Worm (Caenorhabditis elegans) whole organism, L4 larva: ENCODE data around the gene F38B2.6.

ENCODE experiments used
- F26F4.8 ChIP-seq: fragments of 200-800 bp; sonication (Bioruptor generic); conservative IDR thresholded peaks from 2 replicates; pipeline ENCODE4 v1.3.6; 2022; ENCODE audit warnings: missing genetic modification characterization, missing compliant biosample characterization
- F44E2.7 ChIP-seq: fragments of 200-800 bp; sonication (Bioruptor generic); IDR thresholded peaks from 2 replicates; pipeline ENCODE4 v2.1.2; 2022; ENCODE audit warnings: missing genetic modification characterization, missing compliant biosample characterization
- T20F7.1 ChIP-seq: fragments of 200-800 bp; sonication (Bioruptor generic); optimal IDR thresholded peaks from 2 replicates; lab custom pipeline; 2018; ENCODE audit warnings: mild to moderate bottlenecking, missing genetic modification characterization, missing compliant biosample characterization
- Y105C5A.15 ChIP-seq: fragments of 200-800 bp; sonication (Bioruptor generic); IDR thresholded peaks from 2 replicates; pipeline ENCODE4 v1.3.6; 2022; ENCODE audit warnings: missing genetic modification characterization, missing compliant biosample characterization
- Y75B8A.6 ChIP-seq: fragments of 200-800 bp; sonication (Bioruptor generic); IDR thresholded peaks from 2 replicates; pipeline ENCODE4 v1.3.6; 2022; ENCODE audit warnings: missing genetic modification reagents, missing genetic modification characterization, missing compliant biosample characterization
- aha-1 ChIP-seq: fragments of 150-350 bp; peaks from one replicate; lab custom pipeline; 2014; ENCODE audit warnings: missing biosample characterization, missing genetic modification characterization
- arid-1 ChIP-seq: fragments of 200-800 bp; sonication (Bioruptor generic); conservative IDR thresholded peaks from 2 replicates; pipeline ENCODE4 v1.3.6; 2022; ENCODE audit warnings: missing genetic modification reagents, missing genetic modification characterization, missing compliant biosample characterization
- attf-4 ChIP-seq: sonication (generic microtip); optimal IDR thresholded peaks from 3 replicates; lab custom pipeline; 2017; ENCODE audit warnings: missing biosample characterization, missing genetic modification characterization
- ceh-20 ChIP-seq: fragments of 200-800 bp; sonication (Bioruptor generic); IDR thresholded peaks from 2 replicates; pipeline ENCODE4 v1.3.6; 2022; ENCODE audit warnings: missing genetic modification reagents, missing genetic modification characterization, missing compliant biosample characterization
- ceh-62 ChIP-seq: sonication (generic microtip); optimal IDR thresholded peaks from 2 replicates; lab custom pipeline; 2017; ENCODE audit warnings: missing biosample characterization, missing genetic modification characterization
- ceh-82 ChIP-seq: sonication (generic microtip); optimal IDR thresholded peaks from 2 replicates; lab custom pipeline; 2017; ENCODE audit warnings: missing biosample characterization, missing genetic modification characterization
- ces-1 ChIP-seq: fragments of 150-350 bp; sonication (generic microtip); optimal IDR thresholded peaks from 4 replicates; lab custom pipeline; 2014; ENCODE audit warnings: missing biosample characterization, missing genetic modification reagents, missing genetic modification characterization
- daf-12 ChIP-seq: fragments of 150-350 bp; optimal IDR thresholded peaks from 2 replicates; lab custom pipeline; 2014; ENCODE audit warnings: missing biosample characterization, missing genetic modification reagents, missing genetic modification characterization
- daf-16 ChIP-seq, 3 experiments: sonication (generic microtip); optimal IDR thresholded peaks; 2 replicates each; lab custom pipeline; 2016 to 2017; ENCODE audit warnings: missing genetic modification characterization in 3 of 3, missing genetic modification reagents in 3 of 3, mild to moderate bottlenecking in 2 of 3, missing compliant biosample characterization in 2 of 3, missing biosample characterization in 1 of 3, moderate library complexity in 1 of 3
- daf-19 ChIP-seq: fragments of 200-800 bp; sonication (Bioruptor generic); conservative IDR thresholded peaks from 2 replicates; pipeline ENCODE4 v1.3.6; 2022; ENCODE audit warnings: missing genetic modification characterization, missing compliant biosample characterization
- daf-8 ChIP-seq: fragments of 200-800 bp; sonication (Bioruptor generic); IDR thresholded peaks from 2 replicates; pipeline ENCODE4 v1.3.6; 2022; ENCODE audit warnings: missing genetic modification characterization, missing compliant biosample characterization
- dmd-6 ChIP-seq: fragments of 200-800 bp; sonication (Bioruptor generic); IDR thresholded peaks from 2 replicates; pipeline ENCODE4 v1.3.6; 2022; ENCODE audit warnings: missing genetic modification reagents, missing genetic modification characterization, missing compliant biosample characterization
- dmd-8 ChIP-seq: fragments of 200-800 bp; sonication (Bioruptor generic); IDR thresholded peaks from 2 replicates; pipeline ENCODE4 v1.3.6; 2022; ENCODE audit warnings: missing genetic modification characterization, missing compliant biosample characterization
- dpl-1 ChIP-seq: fragments of 150-350 bp; optimal IDR thresholded peaks from 2 replicates; lab custom pipeline; 2014; ENCODE audit warnings: missing biosample characterization, missing genetic modification reagents, missing genetic modification characterization
- dve-1 ChIP-seq: sonication (generic microtip); optimal IDR thresholded peaks from 2 replicates; lab custom pipeline; 2017; ENCODE audit warnings: antibody characterized with exemption, mild to moderate bottlenecking, missing genetic modification characterization, missing compliant biosample characterization; ENCODE audit not compliant: insufficient read depth
- fos-1 ChIP-seq: fragments of 150-350 bp; optimal IDR thresholded peaks from 2 replicates; lab custom pipeline; 2014; ENCODE audit warnings: missing biosample characterization, missing genetic modification characterization
- gei-8 ChIP-seq: fragments of 200-800 bp; sonication (Bioruptor generic); optimal IDR thresholded peaks from 2 replicates; lab custom pipeline; 2018; ENCODE audit warnings: mild to moderate bottlenecking, missing genetic modification characterization, missing compliant biosample characterization
- hlh-30 ChIP-seq: sonication (generic microtip); optimal IDR thresholded peaks from 2 replicates; lab custom pipeline; 2017; ENCODE audit warnings: antibody characterized with exemption, mild to moderate bottlenecking, missing genetic modification characterization, missing compliant biosample characterization; ENCODE audit not compliant: insufficient read depth
- hmg-1.1 ChIP-seq: fragments of 200-800 bp; sonication (Bioruptor generic); IDR thresholded peaks from 2 replicates; pipeline ENCODE4 v1.3.6; 2022; ENCODE audit warnings: missing genetic modification reagents, missing genetic modification characterization, missing compliant biosample characterization
- jun-1 ChIP-seq: fragments of 150-350 bp; optimal IDR thresholded peaks from 2 replicates; lab custom pipeline; 2014; ENCODE audit warnings: missing biosample characterization, missing genetic modification reagents, missing genetic modification characterization
- lim-7 ChIP-seq: fragments of 200-800 bp; sonication (Bioruptor generic); IDR thresholded peaks from 2 replicates; pipeline ENCODE4 v1.3.6; 2022; ENCODE audit warnings: missing genetic modification characterization, missing compliant biosample characterization
- lin-38 ChIP-seq: fragments of 200-800 bp; sonication (Bioruptor generic); IDR thresholded peaks from 2 replicates; pipeline ENCODE4 v1.3.6; 2022; ENCODE audit warnings: missing genetic modification reagents, missing genetic modification characterization, missing compliant biosample characterization
- lin-39 ChIP-seq: fragments of 150-350 bp; optimal IDR thresholded peaks from 2 replicates; lab custom pipeline; 2014; ENCODE audit warnings: missing biosample characterization, missing genetic modification reagents, missing genetic modification characterization
- lsy-2 ChIP-seq, 2 experiments: fragments of 150-350 bp in 1 of 2; sonication (generic microtip) in 1 of 2; optimal IDR thresholded peaks; 2 replicates each; lab custom pipeline; 2014 to 2017; ENCODE audit warnings: missing biosample characterization in 2 of 2, missing genetic modification characterization in 2 of 2
- mdl-1 ChIP-seq, 2 experiments: fragments of 150-350 bp in 1 of 2; sonication (generic microtip) in 1 of 2; optimal IDR thresholded peaks; 2 replicates each; lab custom pipeline; 2014 to 2017; ENCODE audit warnings: missing biosample characterization in 2 of 2, missing genetic modification characterization in 2 of 2
- mep-1 ChIP-seq: fragments of 150-350 bp; sonication (generic microtip); optimal IDR thresholded peaks from 3 replicates; lab custom pipeline; 2014; ENCODE audit warnings: missing biosample characterization, missing genetic modification characterization
- mxl-3 ChIP-seq: fragments of 200-800 bp; sonication (Bioruptor generic); optimal IDR thresholded peaks from 2 replicates; lab custom pipeline; 2018; ENCODE audit warnings: mild to moderate bottlenecking, missing genetic modification characterization, missing compliant biosample characterization
- nhr-102 ChIP-seq: sonication (generic microtip); optimal IDR thresholded peaks from 2 replicates; lab custom pipeline; 2016; ENCODE audit warnings: mild to moderate bottlenecking, missing genetic modification characterization, moderate library complexity, missing compliant biosample characterization
- nhr-237 ChIP-seq: sonication (generic microtip); optimal IDR thresholded peaks from 2 replicates; lab custom pipeline; 2017; ENCODE audit warnings: missing biosample characterization, missing genetic modification characterization
- nhr-41 ChIP-seq: fragments of 200-800 bp; sonication (Bioruptor generic); IDR thresholded peaks from 2 replicates; pipeline ENCODE4 v1.3.6; 2022; ENCODE audit warnings: missing genetic modification reagents, missing genetic modification characterization, missing compliant biosample characterization
- nhr-42 ChIP-seq: fragments of 200-800 bp; sonication (Bioruptor generic); IDR thresholded peaks from 2 replicates; pipeline ENCODE4 v1.3.6; 2022; ENCODE audit warnings: missing genetic modification characterization, missing compliant biosample characterization
- nhr-76 ChIP-seq: fragments of 150-350 bp; optimal IDR thresholded peaks from 2 replicates; lab custom pipeline; 2014; ENCODE audit warnings: missing biosample characterization, missing genetic modification characterization
- nhr-77 ChIP-seq: fragments of 150-350 bp; optimal IDR thresholded peaks from 2 replicates; lab custom pipeline; 2014; ENCODE audit warnings: missing biosample characterization, missing genetic modification characterization
- pha-4 ChIP-seq, 2 experiments: fragments of 150-350 bp in 1 of 2; fragments of 200-800 bp in 1 of 2; sonication (Bioruptor generic) in 1 of 2; IDR thresholded peaks in 1 of 2; optimal IDR thresholded peaks in 1 of 2; 2 replicates each; pipeline versions ENCODE4 v1.3.6 to Lab custom; 2014 to 2022; ENCODE audit warnings: missing genetic modification characterization in 2 of 2, missing genetic modification reagents in 2 of 2, missing biosample characterization in 1 of 2, missing compliant biosample characterization in 1 of 2
- rbr-2 ChIP-seq: sonication (generic microtip); optimal IDR thresholded peaks from 2 replicates; lab custom pipeline; 2016; ENCODE audit warnings: missing genotype, missing genetic modification characterization, missing compliant biosample characterization
- saeg-2 ChIP-seq: fragments of 200-800 bp; sonication (Bioruptor generic); IDR thresholded peaks from 2 replicates; pipeline ENCODE4 v1.3.6; 2022; ENCODE audit warnings: missing genetic modification reagents, missing genetic modification characterization, missing compliant biosample characterization
- sdz-12 ChIP-seq: fragments of 200-800 bp; sonication (Bioruptor generic); optimal IDR thresholded peaks from 2 replicates; lab custom pipeline; 2018; ENCODE audit warnings: mild to moderate bottlenecking, missing genetic modification characterization, missing compliant biosample characterization
- set-16 ChIP-seq: fragments of 200-800 bp; sonication (Bioruptor generic); IDR thresholded peaks from 2 replicates; pipeline ENCODE4 v1.3.6; 2022; ENCODE audit warnings: missing genetic modification reagents, missing genetic modification characterization, missing compliant biosample characterization
- skn-1 ChIP-seq: fragments of 150-350 bp; optimal IDR thresholded peaks from 2 replicates; lab custom pipeline; 2014; ENCODE audit warnings: missing biosample characterization, missing genetic modification characterization
- snpc-4 ChIP-seq: fragments of 150-350 bp; optimal IDR thresholded peaks from 2 replicates; lab custom pipeline; 2014; ENCODE audit warnings: missing biosample characterization, missing genetic modification characterization
- tag-97 ChIP-seq: fragments of 200-800 bp; sonication (Bioruptor generic); IDR thresholded peaks from 2 replicates; pipeline ENCODE4 v1.3.6; 2022; ENCODE audit warnings: missing genetic modification characterization, missing compliant biosample characterization
- vab-7 ChIP-seq: fragments of 200-800 bp; sonication (Bioruptor generic); IDR thresholded peaks from 2 replicates; pipeline ENCODE4 v1.3.6; 2022; ENCODE audit warnings: missing genetic modification reagents, missing genetic modification characterization, missing compliant biosample characterization
- zag-1 ChIP-seq: fragments of 150-350 bp; optimal IDR thresholded peaks from 2 replicates; lab custom pipeline; 2014; ENCODE audit warnings: missing biosample characterization, missing genetic modification characterization
- zip-11 ChIP-seq: fragments of 200-800 bp; sonication (Bioruptor generic); IDR thresholded peaks from 2 replicates; pipeline ENCODE4 v1.3.6; 2022; ENCODE audit warnings: missing genetic modification characterization, missing compliant biosample characterization
- zip-2 ChIP-seq: fragments of 150-350 bp; optimal IDR thresholded peaks from 2 replicates; lab custom pipeline; 2014; ENCODE audit warnings: missing biosample characterization, missing genetic modification characterization
- ztf-7 ChIP-seq: fragments of 150-350 bp; optimal IDR thresholded peaks from 2 replicates; lab custom pipeline; 2014; ENCODE audit warnings: missing biosample characterization, missing genetic modification characterization

F38B2.6 gene

DNA sequence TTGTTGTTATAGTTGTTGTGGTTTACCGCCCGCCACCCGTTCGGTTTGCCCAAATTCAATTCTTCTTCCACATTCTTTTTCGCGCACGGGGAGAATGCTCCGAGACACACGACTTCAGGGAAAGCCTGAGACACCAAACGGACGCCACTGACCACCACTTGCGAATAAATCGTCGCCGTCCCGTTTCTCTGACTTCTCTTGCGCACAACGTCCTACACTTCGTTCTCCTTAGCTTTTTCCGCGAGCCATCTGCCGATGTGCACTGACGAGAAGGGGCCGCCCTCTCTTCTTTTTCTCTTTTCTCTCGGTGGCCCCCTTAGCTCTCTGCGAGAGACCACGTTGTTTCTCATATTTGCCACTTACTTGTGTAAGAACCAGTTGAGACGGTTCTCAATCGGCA, 24.0 kb downstream of the F38B2.6 start, which contains the start of gene C03A3.1:
TSS of gene C03A3.1 (plus strand) at position 291 of the 400 bp plus-strand sequence.
- TF ChIP-seq dmd-6 (GFP tag; lab: Robert Waterston, UW) (no peak), sdz-12 (no peak), daf-16 (GFP tag; optimal IDR thresholded peaks at IDR 0.05; lab: Kevin White, UChicago) (no peak), daf-16 (tag; optimal IDR thresholded peaks at IDR 0.05; lab: Kevin White, UChicago) (no peak), lsy-2 (tag; optimal IDR thresholded peaks at IDR 0.05; lab: Kevin White, UChicago) (peak in 1 of 2 experiments; percentile 16), snpc-4 (tag; lab: Kevin White, UChicago) (no peak), Y75B8A.6 (GFP tag; lab: Robert Waterston, UW) (no peak), jun-1 (tag; lab: Kevin White, UChicago) (no peak), fos-1 (tag; lab: Kevin White, UChicago) (no peak), dpl-1 (GFP tag; lab: Kevin White, UChicago) (no peak), rbr-2 (tag; lab: Kevin White, UChicago) (peak; percentile 48), nhr-76 (tag; lab: Kevin White, UChicago) (no peak), saeg-2 (GFP tag; lab: Robert Waterston, UW) (0 out of 2 replicates have a peak, but pooled peaks have one; percentile 9), ceh-82 (tag; lab: Kevin White, UChicago) (no peak), nhr-77 (tag; lab: Kevin White, UChicago) (no peak), zip-11 (no peak), hmg-1.1 (GFP tag; lab: Robert Waterston, UW) (peak; percentile 51; the same call in 1 of the 2 replicates), daf-8 (GFP tag; lab: Robert Waterston, UW) (no peak), F44E2.7 (no peak), set-16 (GFP tag; lab: Robert Waterston, UW) (peak; percentile 50), skn-1 (no peak), pha-4 (GFP tag; IDR thresholded peaks at IDR 0.05; lab: Robert Waterston, UW) (no peak), pha-4 (tag; optimal IDR thresholded peaks at IDR 0.05; lab: Kevin White, UChicago) (no peak), tag-97 (GFP tag; lab: Robert Waterston, UW) (no peak), aha-1 (tag; lab: Kevin White, UChicago) (no peak), zip-2 (no peak), lin-38 (GFP tag; lab: Robert Waterston, UW) (no peak), ceh-62 (no peak), hlh-30 (tag; lab: Kevin White, UChicago) (peak; percentile 17), vab-7 (no peak), attf-4 (tag; lab: Kevin White, UChicago) (no peak), lim-7 (GFP tag; lab: Robert Waterston, UW) (no peak), dve-1 (no peak)

DNA sequence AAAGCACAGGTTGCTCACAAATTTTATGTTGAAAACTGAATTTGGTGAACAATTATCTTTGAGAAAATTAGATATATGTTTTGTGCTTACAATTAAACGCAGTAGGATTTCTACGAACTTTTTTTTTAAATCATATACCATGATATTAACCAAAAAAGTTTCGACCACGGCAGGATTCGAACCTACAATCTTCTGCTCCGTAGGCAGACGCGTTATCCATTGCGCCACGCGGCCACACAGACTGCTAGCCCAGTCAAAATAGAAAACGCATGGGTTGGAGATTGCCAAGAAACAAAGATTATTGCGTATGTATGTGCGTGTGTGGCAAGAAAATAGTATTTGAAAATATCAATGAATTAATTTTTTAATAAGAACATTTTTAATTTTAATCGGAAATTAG, 28.6 kb downstream of the F38B2.6 start:
- no peak for TF ChIP-seq daf-12
- TF ChIP-seq set-16 (GFP tag; lab: Robert Waterston, UW): no peak
- no peak; the same call in 1 of the 2 replicates for TF ChIP-seq ceh-20
- no peak for TF ChIP-seq lin-39
- TF ChIP-seq T20F7.1 (GFP tag; lab: Kevin White, UChicago): peak; percentile 1
- TF ChIP-seq nhr-42 (GFP tag; lab: Robert Waterston, UW): no peak
- TF ChIP-seq mdl-1 (tag; optimal IDR thresholded peaks at IDR 0.05; lab: Kevin White, UChicago): peak in 1 of 2 experiments; percentile 16
- 0 out of 2 replicates have a peak, but pooled peaks have one; percentile 35 for TF ChIP-seq F26F4.8 (GFP tag; lab: Robert Waterston, UW)
- peak; percentile 75 for TF ChIP-seq mep-1 (tag; lab: Kevin White, UChicago)
- TF ChIP-seq Y105C5A.15 (GFP tag; lab: Robert Waterston, UW): no peak
- peak; percentile 83 for TF ChIP-seq daf-19 (GFP tag; lab: Robert Waterston, UW)
- no peak for TF ChIP-seq mxl-3 (GFP tag; lab: Kevin White, UChicago)
- TF ChIP-seq nhr-237 (tag; lab: Kevin White, UChicago): no peak
- no peak for TF ChIP-seq zag-1
- TF ChIP-seq dmd-8 (GFP tag; lab: Robert Waterston, UW): no peak
- TF ChIP-seq nhr-41 (GFP tag; lab: Robert Waterston, UW): 0 out of 2 replicates have a peak, but pooled peaks have one; percentile 71
- peak; percentile 61 for TF ChIP-seq ztf-7 (tag; lab: Kevin White, UChicago)
- peak in 1 of 2 experiments; percentile 37 for TF ChIP-seq lsy-2 (tag; optimal IDR thresholded peaks at IDR 0.05; lab: Kevin White, UChicago)
- peak; percentile 65 for TF ChIP-seq gei-8
- no peak for TF ChIP-seq skn-1
- peak; percentile 50 for TF ChIP-seq hlh-30 (tag; lab: Kevin White, UChicago)
- peak; percentile 73 for TF ChIP-seq nhr-102
- no peak for TF ChIP-seq arid-1 (GFP tag; lab: Robert Waterston, UW)
- TF ChIP-seq ces-1 (GFP tag; lab: Kevin White, UChicago): no peak
